Worm (Caenorhabditis elegans): ENCODE results near the gene gos-28.

- TF ChIP-seq him-1 (tag; optimal IDR thresholded peaks at IDR 0.05) (no peak), dao-5 (tag; optimal IDR thresholded peaks at IDR 0.05) (no peak)
Measured at ce11 chrIII:7317354-7317753, 31.6 kb downstream of the gos-28 start.

All from whole organism, L4/young adult.